Fruit fly (Drosophila melanogaster): ENCODE data around the gene Prosbeta6.

Prosbeta6 gene

DNA sequence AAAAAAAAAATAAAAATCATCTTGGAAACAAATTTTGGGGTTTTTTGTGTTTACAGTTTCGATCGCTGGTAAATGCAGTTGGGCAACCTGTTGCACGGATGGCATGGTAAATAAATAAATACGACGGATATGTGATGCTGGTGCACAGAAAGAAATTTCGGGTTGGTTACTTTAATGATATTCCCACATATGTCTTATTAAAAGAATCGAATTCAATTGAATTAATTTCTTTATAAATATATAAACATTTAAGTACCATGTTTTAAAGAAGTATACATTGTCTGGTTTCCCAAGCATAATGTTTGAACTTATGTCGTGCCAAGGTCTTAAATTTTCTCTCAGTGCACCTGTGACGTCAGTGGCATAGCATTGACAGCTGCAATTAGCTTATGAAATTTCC, 42.7 kb downstream of the Prosbeta6 start:
- peak; percentile 50 for TF ChIP-seq CG15336 (GFP tag; IDR thresholded peaks at IDR 0.05)
- no peak for TF ChIP-seq CG3919 (GFP tag; optimal IDR thresholded peaks at IDR 0.05)
- TF ChIP-seq Eip93F (GFP tag; optimal IDR thresholded peaks at IDR 0.05) = no peak
- no peak for TF ChIP-seq esn (GFP tag; optimal IDR thresholded peaks at IDR 0.05)
- no peak for TF ChIP-seq vri (GFP tag; optimal IDR thresholded peaks at IDR 0.05)
- TF ChIP-seq Sox14 (GFP tag; optimal IDR thresholded peaks at IDR 0.05) = no peak
- TF ChIP-seq Hr39 (GFP tag; optimal IDR thresholded peaks at IDR 0.05) = no peak
- no peak for TF ChIP-seq OdsH (GFP tag; optimal IDR thresholded peaks at IDR 0.05)
- no peak for TF ChIP-seq Smox (GFP tag; optimal IDR thresholded peaks at IDR 0.05)
- no peak for TF ChIP-seq acj6 (GFP tag; optimal IDR thresholded peaks at IDR 0.05)
- TF ChIP-seq Met (GFP tag; optimal IDR thresholded peaks at IDR 0.05) = no peak
- no peak for TF ChIP-seq dac (GFP tag; optimal IDR thresholded peaks at IDR 0.05)
- TF ChIP-seq net (GFP tag; optimal IDR thresholded peaks at IDR 0.05) = no peak
- no peak for TF ChIP-seq Ets96B (tag; optimal IDR thresholded peaks at IDR 0.05)
- TF ChIP-seq CG6854 (GFP tag; optimal IDR thresholded peaks at IDR 0.05) = no peak
- no peak for TF ChIP-seq Lpt (GFP tag; optimal IDR thresholded peaks at IDR 0.05)
- peak; percentile 4 for TF ChIP-seq Hr4 (GFP tag; optimal IDR thresholded peaks at IDR 0.05)
- TF ChIP-seq CG34406 (GFP tag; optimal IDR thresholded peaks at IDR 0.05) = no peak
- no peak for TF ChIP-seq Sox15 (GFP tag; optimal IDR thresholded peaks at IDR 0.05)
- no peak for TF ChIP-seq pdm3 (GFP tag; optimal IDR thresholded peaks at IDR 0.05)
- no peak for TF ChIP-seq CG9139 (GFP tag; optimal IDR thresholded peaks at IDR 0.05)
- no peak for TF ChIP-seq Eip78C (GFP tag)
- TF ChIP-seq CG32006 (GFP tag; optimal IDR thresholded peaks at IDR 0.05) = peak; percentile 24
- TF ChIP-seq eg (GFP tag; IDR thresholded peaks at IDR 0.05) = 0 out of 3 replicates have a peak, but pooled peaks have one; percentile 12
- TF ChIP-seq Hr38 (GFP tag; optimal IDR thresholded peaks at IDR 0.05) = no peak
- TF ChIP-seq spab (GFP tag; optimal IDR thresholded peaks at IDR 0.05) = no peak
- TF ChIP-seq Gug (GFP tag; IDR thresholded peaks at IDR 0.05) = no peak
- no peak for TF ChIP-seq salr (GFP tag; optimal IDR thresholded peaks at IDR 0.05)
- no peak for TF ChIP-seq Blimp-1 (GFP tag; optimal IDR thresholded peaks at IDR 0.05)
- TF ChIP-seq ss (GFP tag; optimal IDR thresholded peaks at IDR 0.05) = no peak
- no peak for TF ChIP-seq CG10631 (GFP tag; optimal IDR thresholded peaks at IDR 0.05)
- 0 out of 3 replicates have a peak, but pooled peaks have one; percentile 17 for TF ChIP-seq CG8119 (GFP tag; IDR thresholded peaks at IDR 0.05)
- no peak for TF ChIP-seq CG11762 (GFP tag; optimal IDR thresholded peaks at IDR 0.05; ENCODE audit: insufficient read depth)

dm6 chr3L:16566700-16567221, 43.5 kb downstream of the Prosbeta6 start, which contains the start of gene UQCR-6.4L:
Gene UQCR-6.4L, plus strand, starts transcription at chr3L:16566750.
- TF ChIP-seq Eip75B (GFP tag; optimal IDR thresholded peaks at IDR 0.05) (no peak), fd85E (GFP tag; optimal IDR thresholded peaks at IDR 0.05) (no peak), Eip78C (GFP tag) (no peak), Lpt (GFP tag; optimal IDR thresholded peaks at IDR 0.05) (no peak), Sox15 (GFP tag; optimal IDR thresholded peaks at IDR 0.05) (no peak), Blimp-1 (GFP tag; optimal IDR thresholded peaks at IDR 0.05) (no peak), Eip93F (GFP tag; optimal IDR thresholded peaks at IDR 0.05) (no peak), CG4318 (GFP tag; optimal IDR thresholded peaks at IDR 0.05) (no peak), pdm3 (GFP tag; optimal IDR thresholded peaks at IDR 0.05) (no peak), esn (GFP tag; optimal IDR thresholded peaks at IDR 0.05) (no peak), CG34406 (GFP tag; optimal IDR thresholded peaks at IDR 0.05) (no peak), dsx (GFP tag; optimal IDR thresholded peaks at IDR 0.05; ENCODE audit: poor library complexity, severe bottlenecking) (no peak), CG11294 (GFP tag; IDR thresholded peaks at IDR 0.05) (no peak), acj6 (GFP tag; optimal IDR thresholded peaks at IDR 0.05) (no peak), Sox14 (GFP tag; optimal IDR thresholded peaks at IDR 0.05) (no peak), Hr39 (GFP tag; optimal IDR thresholded peaks at IDR 0.05) (no peak), Met (GFP tag; optimal IDR thresholded peaks at IDR 0.05) (no peak), dac (GFP tag; optimal IDR thresholded peaks at IDR 0.05) (no peak), achi (GFP tag; optimal IDR thresholded peaks at IDR 0.05) (no peak), vri (GFP tag; optimal IDR thresholded peaks at IDR 0.05) (no peak)

All from whole organism, prepupa.